Worm (Caenorhabditis elegans): ENCODE data around the gene F55C12.2.

DNA sequence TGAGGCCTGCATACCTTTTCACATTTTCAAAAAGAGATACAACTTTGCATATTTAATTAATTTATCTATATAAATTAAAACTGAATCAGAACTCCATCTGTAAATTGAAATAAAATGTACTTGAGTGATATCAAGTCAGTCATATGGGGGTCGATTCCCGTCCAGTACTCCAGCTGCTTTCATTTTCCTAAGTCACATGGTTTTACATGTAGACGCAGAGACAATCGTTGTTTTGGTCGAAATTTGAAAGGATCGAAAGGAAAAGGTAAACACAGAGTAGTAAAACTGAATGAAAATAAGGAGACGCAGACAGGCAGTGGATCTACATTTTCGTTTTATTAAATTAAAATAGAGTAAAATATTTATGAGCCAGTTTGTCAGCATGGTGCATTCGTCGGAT, 2.5 kb upstream of the F55C12.2 start:
- TF ChIP-seq him-1 (tag; optimal IDR thresholded peaks at IDR 0.05) = no peak
- TF ChIP-seq W03F9.2 (tag; optimal IDR thresholded peaks at IDR 0.05) = no peak

All from whole organism, L4/young adult.